Worm (Caenorhabditis elegans) whole organism, young adult: ENCODE measurements around the gene E02H9.13.
"Not testable (repeated sequence)": the region's sequence is repeated elsewhere in the genome, so short reads cannot be mapped to it uniquely, and the experiment has no call there.

Source experiments
- ceh-79 ChIP-seq: sonication (generic microtip); optimal IDR thresholded peaks from 2 replicates; lab custom pipeline; 2017; ENCODE audit warnings: mild to moderate bottlenecking, missing genetic modification characterization, missing compliant biosample characterization
- lin-40 ChIP-seq: sonication (generic microtip); optimal IDR thresholded peaks from 2 replicates; lab custom pipeline; 2016; ENCODE audit warnings: missing genetic modification characterization, mild to moderate bottlenecking, missing compliant biosample characterization, missing genotype, missing genetic modification reagents
- madf-8 ChIP-seq: fragments of 200-800 bp; sonication (Bioruptor generic); conservative IDR thresholded peaks from 2 replicates; pipeline ENCODE4 v1.3.6; 2022; ENCODE audit warnings: missing genetic modification reagents, missing genetic modification characterization, missing compliant biosample characterization
- mel-28 ChIP-seq: sonication (generic microtip); optimal IDR thresholded peaks from 2 replicates; lab custom pipeline; 2016; ENCODE audit warnings: borderline replicate concordance, mild to moderate bottlenecking, missing genetic modification characterization, missing compliant biosample characterization

DNA sequence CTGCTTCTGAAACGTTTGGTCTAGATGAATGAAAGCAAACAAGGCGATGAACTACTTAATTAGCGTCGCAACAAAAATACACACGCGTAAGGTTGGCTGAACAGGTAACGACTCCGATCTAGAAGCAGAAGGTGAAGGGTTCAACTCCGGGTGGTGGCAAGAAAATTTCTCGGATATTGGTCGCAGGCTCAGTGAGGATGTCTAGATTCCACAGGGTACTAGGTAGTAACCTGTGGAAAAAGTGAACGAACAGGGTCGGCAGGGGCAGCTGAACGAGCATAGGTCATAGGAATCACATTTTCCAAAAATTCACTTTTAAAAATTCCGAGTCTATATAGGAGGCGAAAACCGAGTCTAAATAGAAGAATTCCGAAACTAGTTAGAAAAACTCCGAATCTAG lies 21.9 kb upstream of the E02H9.13 start:
- not testable (repeated sequence) for TF ChIP-seq madf-8; ceh-79 (tag; lab: Kevin White, UChicago); mel-28 (tag; lab: Kevin White, UChicago); lin-40
